Fruit fly (Drosophila melanogaster) whole organism, embryonic: Measurements from ENCODE around the gene CG1309.

Source experiments
- Abd-B ChIP-seq: fragments of 200-800 bp; sonication (Bioruptor generic); optimal IDR thresholded peaks from 2 replicates; lab custom pipeline; 2018; ENCODE audit warnings: missing biosample characterization, mild to moderate bottlenecking, missing genetic modification characterization, moderate library complexity
- Adf1 ChIP-seq: fragments of 200-800 bp; sonication (Bioruptor generic); IDR thresholded peaks from 2 replicates; pipeline ENCODE4 v1.3.6; 2022; ENCODE audit warnings: missing biosample characterization, missing genetic modification characterization
- Antp ChIP-seq: fragments of 200-800 bp; sonication (Bioruptor generic); optimal IDR thresholded peaks from 3 replicates; lab custom pipeline; 2016; ENCODE audit warnings: missing biosample characterization, missing genetic modification characterization
- Blimp-1 ChIP-seq: fragments of 200-800 bp; sonication (Bioruptor generic); optimal IDR thresholded peaks from 3 replicates; lab custom pipeline; 2018; ENCODE audit warnings: missing biosample characterization, missing genetic modification characterization, mild to moderate bottlenecking, moderate library complexity, missing genetic modification reagents
- CG11085 ChIP-seq: fragments of 200-800 bp; sonication (Bioruptor generic); IDR thresholded peaks from 2 replicates; pipeline ENCODE4 v1.3.6; 2022; ENCODE audit warnings: missing biosample characterization, missing genetic modification characterization
- CG1233 ChIP-seq: fragments of 200-800 bp; sonication (Bioruptor generic); optimal IDR thresholded peaks from 4 replicates; lab custom pipeline; 2018; ENCODE audit warnings: missing biosample characterization, mild to moderate bottlenecking, missing genetic modification characterization
- CG12769 ChIP-seq: fragments of 200-800 bp; sonication (Bioruptor generic); optimal IDR thresholded peaks from 2 replicates; lab custom pipeline; 2019; ENCODE audit warnings: missing biosample characterization, mild to moderate bottlenecking, missing genetic modification characterization, moderate library complexity
- CG13296 ChIP-seq: fragments of 200-800 bp; sonication (Bioruptor generic); optimal IDR thresholded peaks from 3 replicates; lab custom pipeline; 2018; ENCODE audit warnings: missing biosample characterization, mild to moderate bottlenecking, missing genetic modification characterization
- CG14014 ChIP-seq: fragments of 200-800 bp; sonication (Bioruptor generic); IDR thresholded peaks from 2 replicates; pipeline ENCODE4 v1.3.6; 2022; ENCODE audit warnings: missing biosample characterization, missing genetic modification characterization
- CG14860 ChIP-seq: fragments of 200-800 bp; sonication (Bioruptor generic); IDR thresholded peaks from 3 replicates; pipeline ENCODE4 v1.3.6; 2022; ENCODE audit warnings: missing biosample characterization, missing genetic modification characterization; ENCODE audit not compliant: partially characterized antibody
- CG18476 ChIP-seq: fragments of 200-800 bp; sonication (Bioruptor generic); optimal IDR thresholded peaks from 2 replicates; lab custom pipeline; 2016; ENCODE audit warnings: missing biosample characterization, mild to moderate bottlenecking, missing genetic modification characterization
- CG2199 ChIP-seq: fragments of 200-800 bp; sonication (Bioruptor generic); IDR thresholded peaks from 3 replicates; pipeline ENCODE4 v1.3.6; 2022; ENCODE audit warnings: missing biosample characterization, missing genetic modification characterization
- CG3407 ChIP-seq: fragments of 200-800 bp; sonication (Bioruptor generic); optimal IDR thresholded peaks from 2 replicates; lab custom pipeline; 2018; ENCODE audit warnings: missing biosample characterization, mild to moderate bottlenecking, missing genetic modification characterization
- CG5245 ChIP-seq: fragments of 200-800 bp; sonication (Bioruptor generic); optimal IDR thresholded peaks from 3 replicates; lab custom pipeline; 2016; ENCODE audit warnings: missing biosample characterization, missing genetic modification characterization
- CG6254 ChIP-seq: fragments of 200-800 bp; sonication (Bioruptor generic); optimal IDR thresholded peaks from 3 replicates; lab custom pipeline; 2017; ENCODE audit warnings: mild to moderate bottlenecking, missing biosample characterization, missing genetic modification reagents, missing genetic modification characterization
- CG6654 ChIP-seq: fragments of 200-800 bp; sonication (Bioruptor generic); optimal IDR thresholded peaks from 2 replicates; lab custom pipeline; 2017; ENCODE audit warnings: missing biosample characterization, mild to moderate bottlenecking, missing genetic modification characterization
- CG7271 ChIP-seq: fragments of 200-800 bp; sonication (Bioruptor generic); optimal IDR thresholded peaks from 2 replicates; lab custom pipeline; 2018; ENCODE audit warnings: missing biosample characterization, mild to moderate bottlenecking, missing genetic modification characterization, moderate library complexity
- CG7372 ChIP-seq: fragments of 200-800 bp; sonication (Bioruptor generic); IDR thresholded peaks from 2 replicates; pipeline ENCODE4 v1.3.6; 2022; ENCODE audit warnings: missing biosample characterization, missing genetic modification characterization
- CG7839 ChIP-seq: fragments of 200-800 bp; sonication (Bioruptor generic); optimal IDR thresholded peaks from 3 replicates; lab custom pipeline; 2018; ENCODE audit warnings: missing biosample characterization, mild to moderate bottlenecking, missing genetic modification characterization, moderate library complexity
- CG8089 ChIP-seq: fragments of 200-800 bp; sonication (Bioruptor generic); optimal IDR thresholded peaks from 3 replicates; lab custom pipeline; 2016; ENCODE audit warnings: missing biosample characterization, missing genetic modification characterization
- CG9609 ChIP-seq: fragments of 200-800 bp; sonication (Bioruptor generic); optimal IDR thresholded peaks from 3 replicates; lab custom pipeline; 2016; ENCODE audit warnings: missing biosample characterization, missing genetic modification characterization
- Camta ChIP-seq: fragments of 200-800 bp; sonication (Bioruptor generic); optimal IDR thresholded peaks from 2 replicates; lab custom pipeline; 2016; ENCODE audit warnings: missing biosample characterization, missing genetic modification characterization
- Ets97D ChIP-seq: fragments of 200-800 bp; sonication (Bioruptor generic); optimal IDR thresholded peaks from 3 replicates; lab custom pipeline; 2016; ENCODE audit warnings: missing biosample characterization, missing genetic modification characterization
- HLH3B ChIP-seq: fragments of 200-800 bp; sonication (Bioruptor generic); IDR thresholded peaks from 2 replicates; pipeline ENCODE4 v1.3.6; 2022; ENCODE audit warnings: missing biosample characterization, missing genetic modification characterization
- Hand ChIP-seq: fragments of 200-800 bp; sonication (Bioruptor generic); optimal IDR thresholded peaks from 2 replicates; lab custom pipeline; 2017; ENCODE audit warnings: mild to moderate bottlenecking, missing biosample characterization, missing genetic modification reagents, missing genetic modification characterization
- Mes4 ChIP-seq: fragments of 200-800 bp; sonication (Bioruptor generic); optimal IDR thresholded peaks from 2 replicates; lab custom pipeline; 2016; ENCODE audit warnings: missing biosample characterization, missing genetic modification characterization
- Neu2 ChIP-seq: fragments of 200-800 bp; sonication (Bioruptor generic); optimal IDR thresholded peaks from 3 replicates; lab custom pipeline; 2016; ENCODE audit warnings: missing biosample characterization, missing genetic modification characterization, borderline replicate concordance
- Scr ChIP-seq: fragments of 200-800 bp; sonication (Bioruptor generic); IDR thresholded peaks from 2 replicates; pipeline ENCODE4 v1.3.6; 2022; ENCODE audit warnings: missing biosample characterization, missing genetic modification characterization; ENCODE audit not compliant: partially characterized antibody
- ase ChIP-seq: fragments of 200-800 bp; sonication (Bioruptor generic); IDR thresholded peaks from 3 replicates; pipeline ENCODE4 v1.3.6; 2022; ENCODE audit warnings: missing biosample characterization, missing genetic modification characterization
- bsh ChIP-seq, 2 experiments: fragments of 200-800 bp; sonication (Bioruptor generic); optimal IDR thresholded peaks; 2 replicates each; lab custom pipeline; 2017 to 2018; ENCODE audit warnings: mild to moderate bottlenecking in 2 of 2, missing biosample characterization in 2 of 2, missing genetic modification characterization in 2 of 2, moderate library complexity in 1 of 2
- chif ChIP-seq, 2 experiments: fragments of 200-800 bp; sonication (Bioruptor generic); optimal IDR thresholded peaks; 3 replicates each; lab custom pipeline; 2016; ENCODE audit warnings: missing biosample characterization in 2 of 2, missing genetic modification characterization in 2 of 2
- da ChIP-seq: fragments of 200-800 bp; sonication (Bioruptor generic); optimal IDR thresholded peaks from 2 replicates; lab custom pipeline; 2016; ENCODE audit warnings: missing biosample characterization, missing genetic modification characterization
- dati ChIP-seq: fragments of 200-800 bp; sonication (Bioruptor generic); IDR thresholded peaks from 2 replicates; pipeline ENCODE4 v1.3.6; 2022; ENCODE audit warnings: missing biosample characterization, missing genetic modification characterization
- dimm ChIP-seq: fragments of 200-800 bp; sonication (Bioruptor generic); IDR thresholded peaks from 2 replicates; pipeline ENCODE4 v1.3.6; 2022; ENCODE audit warnings: missing biosample characterization, missing genetic modification characterization
- dm ChIP-seq: fragments of 200-800 bp; sonication (Bioruptor generic); optimal IDR thresholded peaks from 3 replicates; lab custom pipeline; 2016; ENCODE audit warnings: missing biosample characterization, missing genetic modification characterization
- esg ChIP-seq: fragments of 200-800 bp; sonication (Bioruptor generic); conservative IDR thresholded peaks from 2 replicates; pipeline ENCODE4 v1.3.6; 2022; ENCODE audit warnings: missing biosample characterization, missing genetic modification characterization
- exex ChIP-seq: fragments of 200-800 bp; sonication (Bioruptor generic); optimal IDR thresholded peaks from 4 replicates; lab custom pipeline; 2018; ENCODE audit warnings: missing biosample characterization, mild to moderate bottlenecking, missing genetic modification characterization, moderate library complexity
- gro ChIP-seq: fragments of 200-800 bp; sonication (Bioruptor generic); optimal IDR thresholded peaks from 2 replicates; lab custom pipeline; 2016; ENCODE audit warnings: missing biosample characterization, missing genetic modification characterization
- hb ChIP-seq: fragments of 200-800 bp; sonication (Bioruptor generic); IDR thresholded peaks from 3 replicates; pipeline ENCODE4 v1.3.6; 2022; ENCODE audit warnings: missing biosample characterization, missing genetic modification characterization; ENCODE audit not compliant: partially characterized antibody
- kah ChIP-seq: fragments of 200-800 bp; sonication (Bioruptor generic); optimal IDR thresholded peaks from 2 replicates; lab custom pipeline; 2018; ENCODE audit warnings: missing biosample characterization, mild to moderate bottlenecking, missing genetic modification characterization
- nerfin-2 ChIP-seq: fragments of 200-800 bp; sonication (Bioruptor generic); IDR thresholded peaks from 2 replicates; pipeline ENCODE4 v1.3.6; 2022; ENCODE audit warnings: missing biosample characterization, missing genetic modification characterization; ENCODE audit not compliant: partially characterized antibody
- pb ChIP-seq: fragments of 200-800 bp; sonication (Bioruptor generic); optimal IDR thresholded peaks from 3 replicates; lab custom pipeline; 2016; ENCODE audit warnings: missing biosample characterization, missing genetic modification characterization
- ranshi ChIP-seq: fragments of 200-800 bp; sonication (Bioruptor generic); IDR thresholded peaks from 2 replicates; pipeline ENCODE4 v1.3.6; 2022; ENCODE audit warnings: missing biosample characterization, missing genetic modification characterization
- sim ChIP-seq: fragments of 200-800 bp; sonication (Bioruptor generic); IDR thresholded peaks from 2 replicates; pipeline ENCODE4 v1.3.6; 2022; ENCODE audit warnings: missing biosample characterization, missing genetic modification characterization
- slbo ChIP-seq: fragments of 200-800 bp; sonication (Bioruptor generic); IDR thresholded peaks from 2 replicates; pipeline ENCODE4 v1.3.6; 2022; ENCODE audit warnings: missing biosample characterization, missing genetic modification characterization
- trem ChIP-seq: fragments of 200-800 bp; optimal IDR thresholded peaks from 3 replicates; lab custom pipeline; 2019; ENCODE audit warnings: missing biosample characterization, mild to moderate bottlenecking, missing genetic modification characterization, moderate library complexity
- twi ChIP-seq: fragments of 200-800 bp; optimal IDR thresholded peaks from 2 replicates; lab custom pipeline; 2019; ENCODE audit warnings: missing biosample characterization, mild to moderate bottlenecking, missing genetic modification characterization, moderate library complexity
- unc-4 ChIP-seq: fragments of 200-800 bp; sonication (Bioruptor generic); IDR thresholded peaks from 2 replicates; pipeline ENCODE4 v1.3.6; 2022; ENCODE audit warnings: missing biosample characterization, missing genetic modification characterization; ENCODE audit not compliant: partially characterized antibody
- vfl ChIP-seq: fragments of 200-800 bp; sonication (Bioruptor generic); optimal IDR thresholded peaks from 2 replicates; lab custom pipeline; 2016; ENCODE audit warnings: missing biosample characterization, missing genetic modification characterization
- yki ChIP-seq: fragments of >200 bp; optimal IDR thresholded peaks from 3 replicates; lab custom pipeline; 2018

The CG1309 gene

dm6 chr3L:4269920-4270319 lies 10.7 kb downstream of the CG1309 start (continued):
- TF ChIP-seq Neu2: no peak
- peak; percentile 1 for TF ChIP-seq exex (tag; lab: Kevin White, UChicago)
- TF ChIP-seq CG18476 (GFP tag; lab: Kevin White, UChicago): peak; percentile 35
- TF ChIP-seq dati (GFP tag; lab: Robert Waterston, UW): no peak
- TF ChIP-seq CG9609 (GFP tag; lab: Kevin White, UChicago): no peak
- TF ChIP-seq CG6254: peak; percentile 61
- no peak for TF ChIP-seq pb (GFP tag; lab: Kevin White, UChicago)
- TF ChIP-seq Adf1 (GFP tag; lab: Robert Waterston, UW): no peak
- TF ChIP-seq Ets97D (GFP tag; lab: Kevin White, UChicago): no peak
- peak; percentile 50 for TF ChIP-seq twi (tag; lab: Kevin White, UChicago)
- no peak for TF ChIP-seq dimm (GFP tag; lab: Robert Waterston, UW)
- TF ChIP-seq sim (GFP tag; lab: Robert Waterston, UW): 0 out of 2 replicates have a peak, but pooled peaks have one; percentile 35
- peak; percentile 84 for TF ChIP-seq CG7839 (tag; lab: Kevin White, UChicago)
- TF ChIP-seq CG12769 (tag; lab: Kevin White, UChicago): peak; percentile 28
- TF ChIP-seq CG8089 (GFP tag; lab: Kevin White, UChicago): no peak
- TF ChIP-seq CG7271 (tag; lab: Kevin White, UChicago): peak; percentile 13
- no peak; the same call in none of the 2 replicates for TF ChIP-seq slbo
- no peak for TF ChIP-seq yki (lab: Kevin White, UChicago)
- no peak for TF ChIP-seq hb (GFP tag; lab: Robert Waterston, UW)
- peak; percentile 53 for TF ChIP-seq CG3407 (GFP tag; lab: Kevin White, UChicago)
- TF ChIP-seq da: no peak
- peak; percentile 38; the same call in 1 of the 2 replicates for TF ChIP-seq CG14014
- no peak for TF ChIP-seq CG11085 (GFP tag; lab: Robert Waterston, UW)
- no peak for TF ChIP-seq Scr (GFP tag; lab: Robert Waterston, UW)
- TF ChIP-seq Abd-B (GFP tag; lab: Kevin White, UChicago): peak; percentile 65
- TF ChIP-seq vfl: no peak
- peak; percentile 70 for TF ChIP-seq HLH3B
- TF ChIP-seq Camta (GFP tag; lab: Kevin White, UChicago): no peak
- TF ChIP-seq unc-4 (GFP tag; lab: Robert Waterston, UW): no peak
- peak; percentile 56 for TF ChIP-seq kah
- no peak for TF ChIP-seq gro
- TF ChIP-seq chif (GFP tag; optimal IDR thresholded peaks at IDR 0.05; lab: Kevin White, UChicago): no peak
- TF ChIP-seq, all 482 proteins: peak for 242

dm6 chr3L:4270949-4271827 lies 12.0 kb downstream of the CG1309 start:
- no peak for TF ChIP-seq Hand (GFP tag; lab: Kevin White, UChicago)
- no peak for TF ChIP-seq CG6654 (GFP tag; lab: Kevin White, UChicago)
- TF ChIP-seq Antp (GFP tag; lab: Kevin White, UChicago): no peak
- no peak for TF ChIP-seq CG11085 (GFP tag; lab: Robert Waterston, UW)
- TF ChIP-seq ase: no peak
- no peak for TF ChIP-seq CG14860 (GFP tag; lab: Robert Waterston, UW)
- no peak for TF ChIP-seq CG5245 (GFP tag; lab: Kevin White, UChicago)
- no peak for TF ChIP-seq CG1233 (GFP tag; lab: Kevin White, UChicago)
- TF ChIP-seq ranshi (GFP tag; lab: Robert Waterston, UW): no peak
- TF ChIP-seq trem: no peak
- no peak for TF ChIP-seq CG13296 (GFP tag; lab: Kevin White, UChicago)
- TF ChIP-seq bsh (GFP tag; optimal IDR thresholded peaks at IDR 0.05; lab: Kevin White, UChicago): peak in 1 of 2 experiments; percentile 11
- TF ChIP-seq nerfin-2 (GFP tag; lab: Robert Waterston, UW): peak; percentile 26; the same call in 1 of the 2 replicates
- TF ChIP-seq Mes4 (GFP tag; lab: Kevin White, UChicago): no peak
- peak; percentile 96 for TF ChIP-seq Blimp-1 (GFP tag; lab: Kevin White, UChicago)
- no peak for TF ChIP-seq dm (GFP tag; lab: Kevin White, UChicago)
- TF ChIP-seq CG2199 (GFP tag; lab: Robert Waterston, UW): 0 out of 3 replicates have a peak, but pooled peaks have one; percentile 30
- TF ChIP-seq esg (GFP tag; lab: Robert Waterston, UW): no peak
- TF ChIP-seq CG7372 (GFP tag; lab: Robert Waterston, UW): no peak
